Fruit fly (Drosophila melanogaster) whole organism, embryonic: ENCODE results near the gene Glut4EF.

Experiments used
- Awh ChIP-seq: fragments of 200-800 bp; sonication (Bioruptor generic); IDR thresholded peaks from 2 replicates; pipeline ENCODE4, ENCODE4 v1.3.6; 2022; ENCODE audit warnings: missing biosample characterization, missing genetic modification characterization
- CG11695 ChIP-seq: fragments of 200-800 bp; sonication (Bioruptor generic); IDR thresholded peaks from 3 replicates; pipeline ENCODE4 v1.3.6; 2022; ENCODE audit warnings: missing biosample characterization, missing genetic modification characterization
- CG12071 ChIP-seq: fragments of 200-800 bp; sonication (Bioruptor generic); optimal IDR thresholded peaks from 3 replicates; lab custom pipeline; 2018; ENCODE audit warnings: missing biosample characterization, mild to moderate bottlenecking, missing genetic modification characterization
- CG12236 ChIP-seq: fragments of 200-800 bp; sonication (Bioruptor generic); optimal IDR thresholded peaks from 2 replicates; lab custom pipeline; 2016; ENCODE audit warnings: missing biosample characterization, missing genetic modification characterization
- CG12391 ChIP-seq: fragments of 200-800 bp; sonication (Bioruptor generic); optimal IDR thresholded peaks from 3 replicates; lab custom pipeline; 2018; ENCODE audit warnings: missing biosample characterization, mild to moderate bottlenecking, missing genetic modification characterization, moderate library complexity
- CG12744 ChIP-seq: fragments of 200-800 bp; sonication (Bioruptor generic); optimal IDR thresholded peaks from 2 replicates; lab custom pipeline; 2016; ENCODE audit warnings: missing biosample characterization, missing genetic modification characterization
- CG13123 ChIP-seq: fragments of 200-800 bp; sonication (Bioruptor generic); optimal IDR thresholded peaks from 2 replicates; lab custom pipeline; 2016; ENCODE audit warnings: missing biosample characterization, missing genetic modification characterization
- CG13624 ChIP-seq: fragments of 200-800 bp; sonication (Bioruptor generic); optimal IDR thresholded peaks from 2 replicates; lab custom pipeline; 2016; ENCODE audit warnings: missing biosample characterization, missing genetic modification characterization
- CG14441 ChIP-seq: fragments of 200-800 bp; sonication (Bioruptor generic); IDR thresholded peaks from 2 replicates; pipeline ENCODE4 v1.3.6; 2022; ENCODE audit warnings: missing biosample characterization, missing genetic modification characterization
- CG15696 ChIP-seq: fragments of 200-800 bp; sonication (Bioruptor generic); optimal IDR thresholded peaks from 2 replicates; lab custom pipeline; 2019; ENCODE audit warnings: missing biosample characterization, mild to moderate bottlenecking, missing genetic modification characterization, moderate library complexity
- CG17612 ChIP-seq: fragments of 200-800 bp; sonication (Bioruptor generic); IDR thresholded peaks from 2 replicates; pipeline ENCODE4 v1.3.6; 2022; ENCODE audit warnings: missing biosample characterization, missing genetic modification characterization
- CG18599 ChIP-seq: fragments of 200-800 bp; sonication (Bioruptor generic); optimal IDR thresholded peaks from 3 replicates; lab custom pipeline; 2017; ENCODE audit warnings: missing biosample characterization, missing genetic modification characterization, mild to moderate bottlenecking, moderate library complexity, missing genetic modification reagents
- CG2116 ChIP-seq: fragments of 200-800 bp; sonication (Bioruptor generic); optimal IDR thresholded peaks from 3 replicates; lab custom pipeline; 2018; ENCODE audit warnings: missing biosample characterization, mild to moderate bottlenecking, missing genetic modification characterization
- CG2120 ChIP-seq: fragments of 200-800 bp; sonication (Bioruptor generic); optimal IDR thresholded peaks from 3 replicates; lab custom pipeline; 2016; ENCODE audit warnings: missing biosample characterization, missing genetic modification characterization
- CG34422 ChIP-seq: fragments of 200-800 bp; sonication (Bioruptor generic); IDR thresholded peaks from 3 replicates; pipeline ENCODE4 v1.3.6; 2022; ENCODE audit warnings: missing biosample characterization, missing genetic modification characterization
- CG4282 ChIP-seq: fragments of 200-800 bp; sonication (Bioruptor generic); optimal IDR thresholded peaks from 2 replicates; lab custom pipeline; 2016; ENCODE audit warnings: missing biosample characterization, missing genetic modification characterization
- CG6654 ChIP-seq: fragments of 200-800 bp; sonication (Bioruptor generic); optimal IDR thresholded peaks from 2 replicates; lab custom pipeline; 2017; ENCODE audit warnings: missing biosample characterization, mild to moderate bottlenecking, missing genetic modification characterization
- CG7987 ChIP-seq: fragments of 200-800 bp; sonication (Bioruptor generic); optimal IDR thresholded peaks from 2 replicates; lab custom pipeline; 2018; ENCODE audit warnings: missing biosample characterization, mild to moderate bottlenecking, missing genetic modification characterization, moderate library complexity
- CTCF ChIP-seq: fragments of 200-800 bp; sonication (Bioruptor generic); optimal IDR thresholded peaks from 2 replicates; lab custom pipeline; 2017; ENCODE audit warnings: missing biosample characterization, mild to moderate bottlenecking, missing genetic modification characterization, moderate library complexity
- Dip2 ChIP-seq: fragments of 200-800 bp; sonication (Bioruptor generic); IDR thresholded peaks from 2 replicates; pipeline ENCODE4 v1.3.6; 2022; ENCODE audit warnings: missing biosample characterization, missing genetic modification characterization
- Hr3 ChIP-seq: fragments of 200-800 bp; sonication (Bioruptor generic); optimal IDR thresholded peaks from 3 replicates; lab custom pipeline; 2016; ENCODE audit warnings: missing biosample characterization, missing genetic modification characterization
- Hr78 ChIP-seq, 2 experiments: fragments of 200-800 bp in 1 of 2; fragments of >200 bp in 1 of 2; sonication (Bioruptor generic) in 1 of 2; optimal IDR thresholded peaks; 2 replicates each; lab custom pipeline; 2017 to 2019; ENCODE audit warnings: missing biosample characterization in 2 of 2, missing genetic modification characterization in 2 of 2, mild to moderate bottlenecking in 1 of 2, moderate library complexity in 1 of 2
- Jarid2 ChIP-seq: fragments of 200-800 bp; sonication (Bioruptor generic); optimal IDR thresholded peaks from 3 replicates; lab custom pipeline; 2017; ENCODE audit warnings: mild to moderate bottlenecking, missing biosample characterization, missing genetic modification reagents, missing genetic modification characterization
- Meics ChIP-seq: fragments of 200-800 bp; sonication (Bioruptor generic); optimal IDR thresholded peaks from 2 replicates; lab custom pipeline; 2017; ENCODE audit warnings: missing biosample characterization, mild to moderate bottlenecking, missing genetic modification characterization
- Neu2 ChIP-seq: fragments of 200-800 bp; sonication (Bioruptor generic); optimal IDR thresholded peaks from 3 replicates; lab custom pipeline; 2016; ENCODE audit warnings: missing biosample characterization, missing genetic modification characterization, borderline replicate concordance
- Nf-YC ChIP-seq: fragments of 200-800 bp; optimal IDR thresholded peaks from 3 replicates; lab custom pipeline; 2019; ENCODE audit warnings: missing biosample characterization, mild to moderate bottlenecking, missing genetic modification characterization, moderate library complexity
- Opbp ChIP-seq: fragments of 200-800 bp; sonication (Bioruptor generic); IDR thresholded peaks from 3 replicates; pipeline ENCODE4 v1.3.6; 2022; ENCODE audit warnings: missing biosample characterization, missing genetic modification characterization; ENCODE audit not compliant: partially characterized antibody
- PHDP ChIP-seq: fragments of 200-800 bp; sonication (Bioruptor generic); optimal IDR thresholded peaks from 3 replicates; lab custom pipeline; 2018; ENCODE audit warnings: missing biosample characterization, mild to moderate bottlenecking, missing genetic modification characterization, moderate library complexity
- Sin3A ChIP-seq: fragments of >200 bp; optimal IDR thresholded peaks from 2 replicates; lab custom pipeline; 2018
- Sox100B ChIP-seq: fragments of 200-800 bp; sonication (Bioruptor generic); optimal IDR thresholded peaks from 3 replicates; lab custom pipeline; 2018; ENCODE audit warnings: missing biosample characterization, mild to moderate bottlenecking, missing genetic modification characterization
- Stat92E ChIP-seq, 3 experiments: fragments of >200 bp in 2 of 3; fragments of 200-800 bp in 1 of 3; sonication (Bioruptor generic) in 1 of 3; optimal IDR thresholded peaks; 2 replicates each; lab custom pipeline; 2017 to 2019; ENCODE audit warnings: missing biosample characterization in 3 of 3, missing genetic modification characterization in 3 of 3, mild to moderate bottlenecking in 1 of 3, moderate library complexity in 1 of 3
- TFAM ChIP-seq: fragments of 200-800 bp; sonication (Bioruptor generic); optimal IDR thresholded peaks from 2 replicates; lab custom pipeline; 2017; ENCODE audit warnings: missing biosample characterization, missing genetic modification characterization, inconsistent platforms
- abd-A ChIP-seq: fragments of 200-800 bp; sonication (Bioruptor generic); optimal IDR thresholded peaks from 3 replicates; lab custom pipeline; 2019; ENCODE audit warnings: missing biosample characterization, mild to moderate bottlenecking, missing genetic modification characterization, moderate library complexity
- croc ChIP-seq: fragments of 200-800 bp; sonication (Bioruptor generic); conservative IDR thresholded peaks from 3 replicates; pipeline ENCODE4 v1.3.6; 2022; ENCODE audit warnings: missing biosample characterization, missing genetic modification characterization
- cwo ChIP-seq: fragments of 200-800 bp; sonication (Bioruptor generic); optimal IDR thresholded peaks from 3 replicates; lab custom pipeline; 2017; ENCODE audit warnings: missing biosample characterization, missing genetic modification characterization, mild to moderate bottlenecking, moderate library complexity, missing genetic modification reagents
- dm ChIP-seq: fragments of 200-800 bp; sonication (Bioruptor generic); optimal IDR thresholded peaks from 3 replicates; lab custom pipeline; 2016; ENCODE audit warnings: missing biosample characterization, missing genetic modification characterization
- ind ChIP-seq: fragments of 200-800 bp; sonication (Bioruptor generic); optimal IDR thresholded peaks from 3 replicates; lab custom pipeline; 2016; ENCODE audit warnings: missing biosample characterization, missing genetic modification characterization
- lab ChIP-seq: fragments of 200-800 bp; sonication (Bioruptor generic); optimal IDR thresholded peaks from 3 replicates; lab custom pipeline; 2017; ENCODE audit warnings: missing biosample characterization, missing genetic modification characterization, mild to moderate bottlenecking, moderate library complexity, missing genetic modification reagents
- lola ChIP-seq, 3 experiments: fragments of >200 bp in 2 of 3; fragments of 200-800 bp in 1 of 3; sonication (Bioruptor generic) in 1 of 3; optimal IDR thresholded peaks; 2 replicates each; lab custom pipeline; 2017 to 2019; ENCODE audit warnings: missing biosample characterization in 3 of 3, missing genetic modification characterization in 3 of 3, mild to moderate bottlenecking in 1 of 3, moderate library complexity in 1 of 3
- nom ChIP-seq: fragments of 200-800 bp; sonication (Bioruptor generic); optimal IDR thresholded peaks from 2 replicates; lab custom pipeline; 2017; ENCODE audit warnings: missing biosample characterization, missing genetic modification characterization, mild to moderate bottlenecking, moderate library complexity, missing genetic modification reagents
- pros ChIP-seq: fragments of 200-800 bp; sonication (Bioruptor generic); optimal IDR thresholded peaks from 3 replicates; lab custom pipeline; 2019; ENCODE audit warnings: missing biosample characterization, mild to moderate bottlenecking, missing genetic modification characterization, moderate library complexity
- pzg ChIP-seq: fragments of 200-800 bp; sonication (Bioruptor generic); optimal IDR thresholded peaks from 3 replicates; lab custom pipeline; 2018; ENCODE audit warnings: missing biosample characterization, mild to moderate bottlenecking, missing genetic modification characterization, moderate library complexity
- sim ChIP-seq: fragments of 200-800 bp; sonication (Bioruptor generic); IDR thresholded peaks from 2 replicates; pipeline ENCODE4 v1.3.6; 2022; ENCODE audit warnings: missing biosample characterization, missing genetic modification characterization
- tin ChIP-seq: fragments of 200-800 bp; sonication (Bioruptor generic); optimal IDR thresholded peaks from 3 replicates; lab custom pipeline; 2016; ENCODE audit warnings: missing biosample characterization, missing genetic modification characterization
- trh ChIP-seq: fragments of 200-800 bp; sonication (Bioruptor generic); optimal IDR thresholded peaks from 2 replicates; lab custom pipeline; 2016; ENCODE audit warnings: missing biosample characterization, missing genetic modification characterization
- twi ChIP-seq: fragments of 200-800 bp; optimal IDR thresholded peaks from 2 replicates; lab custom pipeline; 2019; ENCODE audit warnings: missing biosample characterization, mild to moderate bottlenecking, missing genetic modification characterization, moderate library complexity
- vvl ChIP-seq: fragments of 200-800 bp; sonication (Bioruptor generic); IDR thresholded peaks from 2 replicates; pipeline ENCODE4 v1.3.6; 2022; ENCODE audit warnings: missing biosample characterization, missing genetic modification characterization
- wdn ChIP-seq: fragments of 200-800 bp; sonication (Bioruptor generic); IDR thresholded peaks from 2 replicates; pipeline ENCODE4 v1.3.6; 2022; ENCODE audit warnings: missing biosample characterization, missing genetic modification characterization
- z ChIP-seq: fragments of 200-800 bp; sonication (Bioruptor generic); IDR thresholded peaks from 3 replicates; pipeline ENCODE4 v1.3.6; 2022; ENCODE audit warnings: missing biosample characterization, missing genetic modification characterization

Gene Glut4EF

DNA sequence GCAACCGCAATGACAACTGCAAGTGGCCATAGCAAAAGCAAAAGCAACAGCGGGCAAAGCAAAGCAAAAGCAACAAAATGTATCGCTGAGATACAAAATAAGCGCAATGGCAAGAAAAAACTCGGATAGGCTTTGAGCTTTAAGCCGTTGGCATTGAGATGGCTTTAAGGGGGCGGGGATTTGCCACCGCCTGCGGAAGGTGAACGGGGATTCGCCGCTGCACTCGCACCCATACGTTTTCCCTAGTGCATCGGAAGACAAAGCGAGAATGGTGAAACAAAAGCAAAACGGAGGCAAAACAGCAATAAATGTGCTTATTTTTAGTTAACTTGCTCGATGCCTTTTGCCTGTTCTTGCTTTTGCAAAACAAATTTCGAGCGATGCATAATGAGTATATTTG lies 15.3 kb downstream of the Glut4EF start:
- no peak for TF ChIP-seq CG12391
- TF ChIP-seq nom (GFP tag; lab: Kevin White, UChicago) = peak; percentile 40
- TF ChIP-seq CG4282 = no peak

DNA sequence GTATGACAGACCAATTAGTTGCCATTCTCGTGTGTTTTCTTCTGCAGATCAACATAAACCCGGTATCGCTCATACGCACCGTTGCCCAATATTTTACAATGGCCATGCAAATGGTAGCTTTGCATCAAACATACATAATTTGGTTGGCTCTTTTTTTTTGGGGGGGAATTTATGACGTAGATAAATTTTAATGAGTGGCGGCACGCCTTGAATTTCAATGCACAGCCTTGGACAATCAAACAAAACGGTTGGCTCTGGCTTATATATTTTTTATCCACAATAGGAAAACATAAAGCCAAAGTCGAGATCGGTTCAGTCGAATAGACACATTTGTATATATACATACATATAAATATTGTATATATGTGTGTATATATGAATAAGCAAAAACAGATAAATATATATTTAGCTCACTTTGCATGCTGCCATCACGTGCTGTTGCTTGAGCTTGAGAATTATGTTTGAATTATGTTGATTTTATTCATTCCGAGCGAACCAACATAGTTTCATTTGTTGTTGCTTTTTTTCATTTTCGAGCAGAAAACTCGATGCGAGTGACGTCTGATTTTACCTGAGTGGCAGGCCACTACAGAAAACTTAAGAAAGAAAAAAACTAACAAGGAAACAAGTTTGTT lies 16.4 kb downstream of the Glut4EF start:
- TF ChIP-seq pros (GFP tag; lab: Kevin White, UChicago) = peak; percentile 43
- no peak for TF ChIP-seq Nf-YC (tag; lab: Kevin White, UChicago)
- no peak for TF ChIP-seq Sin3A (lab: Kevin White, UChicago)
- no peak for TF ChIP-seq Neu2 (GFP tag; lab: Kevin White, UChicago)
- TF ChIP-seq Awh (GFP tag; lab: Robert Waterston, UW) = peak; percentile 64
- TF ChIP-seq CG11695 (GFP tag; lab: Robert Waterston, UW) = no peak
- TF ChIP-seq Jarid2 (GFP tag; lab: Kevin White, UChicago) = no peak
- no peak for TF ChIP-seq CG17612
- peak; percentile 96 for TF ChIP-seq CG7987 (GFP tag; lab: Kevin White, UChicago)
- TF ChIP-seq lola (GFP tag; optimal IDR thresholded peaks at IDR 0.05; lab: Kevin White, UChicago) = no peak
- TF ChIP-seq croc (GFP tag; lab: Robert Waterston, UW) = no peak
- TF ChIP-seq abd-A (tag; lab: Kevin White, UChicago) = peak; percentile 96
- TF ChIP-seq CG15696 (tag; lab: Kevin White, UChicago) = no peak
- TF ChIP-seq CG13123 (GFP tag; lab: Kevin White, UChicago) = no peak
- TF ChIP-seq trh (GFP tag; lab: Kevin White, UChicago) = no peak
- TF ChIP-seq cwo (GFP tag; lab: Kevin White, UChicago) = peak; percentile 93
- no peak for TF ChIP-seq Sox100B (GFP tag; lab: Kevin White, UChicago)
- no peak for TF ChIP-seq PHDP (tag; lab: Kevin White, UChicago)
- peak; percentile 82; the same call in 1 of the 2 replicates for TF ChIP-seq vvl (GFP tag; lab: Robert Waterston, UW)
- no peak for TF ChIP-seq CG2120 (GFP tag; lab: Kevin White, UChicago)
- no peak for TF ChIP-seq Dip2 (GFP tag; lab: Robert Waterston, UW)
- TF ChIP-seq CG34422 = no peak
- no peak for TF ChIP-seq pzg (GFP tag; lab: Kevin White, UChicago)
- TF ChIP-seq CG13624 (GFP tag; lab: Kevin White, UChicago) = no peak
- TF ChIP-seq CG12236 (GFP tag; lab: Kevin White, UChicago) = no peak
- no peak for TF ChIP-seq Hr3
- TF ChIP-seq CG6654 = no peak
- peak; percentile 12; the same call in 1 of the 2 replicates for TF ChIP-seq CG14441 (GFP tag; lab: Robert Waterston, UW)
- TF ChIP-seq Opbp (GFP tag; lab: Robert Waterston, UW) = no peak
- no peak for TF ChIP-seq TFAM
- no peak for TF ChIP-seq twi (tag; lab: Kevin White, UChicago)
- no peak for TF ChIP-seq CG2116 (GFP tag; lab: Kevin White, UChicago)
- no peak for TF ChIP-seq Meics
- TF ChIP-seq dm (GFP tag; lab: Kevin White, UChicago) = no peak
- no peak for TF ChIP-seq CG18599 (GFP tag; lab: Kevin White, UChicago)
- no peak for TF ChIP-seq wdn (GFP tag; lab: Robert Waterston, UW)
- TF ChIP-seq Stat92E (GFP tag; optimal IDR thresholded peaks at IDR 0.05; lab: Kevin White, UChicago) = no peak
- no peak for TF ChIP-seq CTCF (GFP tag; lab: Kevin White, UChicago)
- TF ChIP-seq lab (GFP tag; lab: Kevin White, UChicago) = no peak
- no peak for TF ChIP-seq Hr78 (GFP tag; optimal IDR thresholded peaks at IDR 0.05; lab: Kevin White, UChicago)
- no peak for TF ChIP-seq tin
- no peak for TF ChIP-seq CG12071 (GFP tag; lab: Kevin White, UChicago)
- no peak for TF ChIP-seq ind (GFP tag; lab: Kevin White, UChicago)
- no peak for TF ChIP-seq sim (GFP tag; lab: Robert Waterston, UW)
- no peak for TF ChIP-seq CG12744 (GFP tag; lab: Kevin White, UChicago)
- no peak for TF ChIP-seq z
